Worm (Caenorhabditis elegans): ENCODE results near the gene air-1.

DNA sequence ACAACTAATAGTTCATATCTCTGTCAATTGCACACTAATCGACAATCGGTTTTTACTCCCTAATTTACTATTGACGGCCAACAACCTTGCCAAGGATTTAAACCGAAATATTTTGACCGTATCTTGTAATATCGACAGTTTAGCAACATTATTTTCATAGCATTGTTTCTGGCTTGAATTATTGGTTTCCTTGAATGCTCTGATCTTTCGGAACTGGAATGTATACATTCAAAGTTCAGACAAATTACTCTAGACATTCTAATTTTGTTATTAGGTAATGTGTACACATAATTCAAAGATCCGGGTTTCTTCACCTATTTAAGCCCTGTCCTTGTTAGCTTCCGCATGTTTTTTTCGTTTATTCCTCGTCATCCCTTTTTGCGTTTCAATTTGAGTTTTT, 42.7 kb downstream of the air-1 start, which contains the start of gene C16D9.9:
- TF ChIP-seq unc-62 (GFP tag; optimal IDR thresholded peaks at IDR 0.05) (no peak), lin-13 (GFP tag; optimal IDR thresholded peaks at IDR 0.05) (no peak), sma-3 (GFP tag; optimal IDR thresholded peaks at IDR 0.05) (no peak), ceh-16 (tag; optimal IDR thresholded peaks at IDR 0.05) (no peak)
